Fruit fly (Drosophila melanogaster) whole organism, embryonic: ENCODE results near the gene Grik.

Experiments
- Abd-B ChIP-seq: fragments of 200-800 bp; sonication (Bioruptor generic); optimal IDR thresholded peaks from 2 replicates; lab custom pipeline; 2018; ENCODE audit warnings: missing biosample characterization, mild to moderate bottlenecking, missing genetic modification characterization, moderate library complexity
- Ada2b ChIP-seq: fragments of 200-800 bp; sonication (Bioruptor generic); IDR thresholded peaks from 2 replicates; pipeline ENCODE4 v1.3.6; 2022; ENCODE audit warnings: missing biosample characterization, missing genetic modification characterization
- BtbVII ChIP-seq: fragments of 200-800 bp; sonication (Bioruptor generic); optimal IDR thresholded peaks from 3 replicates; lab custom pipeline; 2017; ENCODE audit warnings: missing biosample characterization, mild to moderate bottlenecking, missing genetic modification characterization
- CG1024 ChIP-seq: fragments of 200-800 bp; sonication (Bioruptor generic); IDR thresholded peaks from 2 replicates; pipeline ENCODE4 v1.3.6; 2022; ENCODE audit warnings: missing biosample characterization, missing genetic modification characterization
- CG10959 ChIP-seq: fragments of 200-800 bp; sonication (Bioruptor generic); IDR thresholded peaks from 2 replicates; pipeline ENCODE4 v1.3.6; 2022; ENCODE audit warnings: missing biosample characterization, missing genetic modification characterization
- CG11456 ChIP-seq: fragments of 200-800 bp; sonication (Bioruptor generic); IDR thresholded peaks from 3 replicates; pipeline ENCODE4 v1.3.6; 2022; ENCODE audit warnings: missing biosample characterization, missing genetic modification characterization
- CG13424 ChIP-seq: fragments of 200-800 bp; sonication (Bioruptor generic); optimal IDR thresholded peaks from 2 replicates; lab custom pipeline; 2019; ENCODE audit warnings: missing biosample characterization, mild to moderate bottlenecking, missing genetic modification characterization, moderate library complexity
- CG13775 ChIP-seq: fragments of 200-800 bp; sonication (Bioruptor generic); optimal IDR thresholded peaks from 3 replicates; lab custom pipeline; 2017; ENCODE audit warnings: missing biosample characterization, mild to moderate bottlenecking, missing genetic modification characterization
- CG15073 ChIP-seq: fragments of 200-800 bp; sonication (Bioruptor generic); optimal IDR thresholded peaks from 2 replicates; lab custom pipeline; 2016; ENCODE audit warnings: missing biosample characterization, missing genetic modification characterization
- CG16779 ChIP-seq: fragments of 200-800 bp; sonication (Bioruptor generic); IDR thresholded peaks from 2 replicates; pipeline ENCODE4 v1.3.6; 2022; ENCODE audit warnings: missing biosample characterization, missing genetic modification characterization
- CG17359 ChIP-seq: fragments of 200-800 bp; sonication (Bioruptor generic); optimal IDR thresholded peaks from 3 replicates; lab custom pipeline; 2018; ENCODE audit warnings: missing biosample characterization, mild to moderate bottlenecking, missing genetic modification characterization, moderate library complexity
- CG17802 ChIP-seq: fragments of 200-800 bp; sonication (Bioruptor generic); optimal IDR thresholded peaks from 2 replicates; lab custom pipeline; 2018; ENCODE audit warnings: missing biosample characterization, mild to moderate bottlenecking, missing genetic modification characterization, moderate library complexity
- CG18764 ChIP-seq: fragments of 200-800 bp; sonication (Bioruptor generic); optimal IDR thresholded peaks from 3 replicates; lab custom pipeline; 2016; ENCODE audit warnings: missing biosample characterization, missing genetic modification characterization
- CG2199 ChIP-seq: fragments of 200-800 bp; sonication (Bioruptor generic); IDR thresholded peaks from 3 replicates; pipeline ENCODE4 v1.3.6; 2022; ENCODE audit warnings: missing biosample characterization, missing genetic modification characterization
- CG2712 ChIP-seq: fragments of 200-800 bp; optimal IDR thresholded peaks from 3 replicates; lab custom pipeline; 2019; ENCODE audit warnings: missing biosample characterization, mild to moderate bottlenecking, missing genetic modification characterization, moderate library complexity
- CG2875 ChIP-seq: fragments of 200-800 bp; sonication (Bioruptor generic); optimal IDR thresholded peaks from 2 replicates; lab custom pipeline; 2017; ENCODE audit warnings: missing biosample characterization, mild to moderate bottlenecking, missing genetic modification characterization, missing genetic modification reagents
- CG31441 ChIP-seq: fragments of 200-800 bp; sonication (Bioruptor generic); IDR thresholded peaks from 2 replicates; pipeline ENCODE4 v1.3.6; 2022; ENCODE audit warnings: missing biosample characterization, missing genetic modification characterization
- CG32532 ChIP-seq: fragments of 200-800 bp; sonication (Bioruptor generic); IDR thresholded peaks from 2 replicates; pipeline ENCODE4 v1.3.6; 2022; ENCODE audit warnings: missing biosample characterization, missing genetic modification characterization
- CG4282 ChIP-seq: fragments of 200-800 bp; sonication (Bioruptor generic); optimal IDR thresholded peaks from 2 replicates; lab custom pipeline; 2016; ENCODE audit warnings: missing biosample characterization, missing genetic modification characterization
- CG4424 ChIP-seq: fragments of 200-800 bp; sonication (Bioruptor generic); optimal IDR thresholded peaks from 3 replicates; lab custom pipeline; 2016; ENCODE audit warnings: missing biosample characterization, missing genetic modification characterization
- CG4730 ChIP-seq: fragments of 200-800 bp; sonication (Bioruptor generic); IDR thresholded peaks from 2 replicates; pipeline ENCODE4 v1.3.6; 2022; ENCODE audit warnings: missing biosample characterization, missing genetic modification characterization
- CG6272 ChIP-seq: fragments of 200-800 bp; sonication (Bioruptor generic); IDR thresholded peaks from 2 replicates; pipeline ENCODE4 v1.3.6; 2022; ENCODE audit warnings: missing biosample characterization, missing genetic modification characterization
- CG7271 ChIP-seq: fragments of 200-800 bp; sonication (Bioruptor generic); optimal IDR thresholded peaks from 2 replicates; lab custom pipeline; 2018; ENCODE audit warnings: missing biosample characterization, mild to moderate bottlenecking, missing genetic modification characterization, moderate library complexity
- CG8388 ChIP-seq: fragments of 200-800 bp; sonication (Bioruptor generic); optimal IDR thresholded peaks from 2 replicates; lab custom pipeline; 2019; ENCODE audit warnings: missing biosample characterization, mild to moderate bottlenecking, missing genetic modification characterization, moderate library complexity
- CG9932 ChIP-seq: fragments of 200-800 bp; sonication (Bioruptor generic); IDR thresholded peaks from 2 replicates; pipeline ENCODE4 v1.3.6; 2022; ENCODE audit warnings: missing biosample characterization, missing genetic modification characterization
- CHES-1-like ChIP-seq: fragments of 200-800 bp; sonication (Bioruptor generic); optimal IDR thresholded peaks from 2 replicates; lab custom pipeline; 2016; ENCODE audit warnings: missing biosample characterization, missing genetic modification characterization
- HLH54F ChIP-seq: fragments of 200-800 bp; sonication (Bioruptor generic); optimal IDR thresholded peaks from 3 replicates; lab custom pipeline; 2016; ENCODE audit warnings: missing biosample characterization, missing genetic modification characterization
- Kr ChIP-seq: fragments of 200-800 bp; sonication (Bioruptor generic); optimal IDR thresholded peaks from 2 replicates; lab custom pipeline; 2017; ENCODE audit warnings: missing biosample characterization, mild to moderate bottlenecking, missing genetic modification characterization
- Lhr ChIP-seq: fragments of 200-800 bp; sonication (Bioruptor generic); optimal IDR thresholded peaks from 3 replicates; lab custom pipeline; 2017; ENCODE audit warnings: mild to moderate bottlenecking, missing biosample characterization, missing genetic modification reagents, missing genetic modification characterization
- Med ChIP-seq: fragments of 200-800 bp; sonication (Bioruptor generic); peaks from one replicate; lab custom pipeline; 2016; ENCODE audit warnings: missing biosample characterization, missing genetic modification characterization, mild to moderate bottlenecking, inconsistent platforms, moderate library complexity
- Sox102F ChIP-seq: fragments of 200-800 bp; sonication (Bioruptor generic); optimal IDR thresholded peaks from 2 replicates; lab custom pipeline; 2018; ENCODE audit warnings: missing biosample characterization, mild to moderate bottlenecking, missing genetic modification characterization, moderate library complexity
- TFAM ChIP-seq: fragments of 200-800 bp; sonication (Bioruptor generic); optimal IDR thresholded peaks from 2 replicates; lab custom pipeline; 2017; ENCODE audit warnings: missing biosample characterization, missing genetic modification characterization, inconsistent platforms
- ab ChIP-seq: fragments of 200-800 bp; sonication (Bioruptor generic); optimal IDR thresholded peaks from 2 replicates; lab custom pipeline; 2016; ENCODE audit warnings: missing biosample characterization, missing genetic modification characterization
- abd-A ChIP-seq: fragments of 200-800 bp; sonication (Bioruptor generic); optimal IDR thresholded peaks from 3 replicates; lab custom pipeline; 2019; ENCODE audit warnings: missing biosample characterization, mild to moderate bottlenecking, missing genetic modification characterization, moderate library complexity
- al ChIP-seq: fragments of 200-800 bp; sonication (Bioruptor generic); IDR thresholded peaks from 2 replicates; pipeline ENCODE4 v1.3.6; 2022; ENCODE audit warnings: missing biosample characterization, missing genetic modification characterization
- amos ChIP-seq: fragments of 200-800 bp; sonication (Bioruptor generic); IDR thresholded peaks from 2 replicates; pipeline ENCODE4 v1.3.6; 2022; ENCODE audit warnings: missing biosample characterization, missing genetic modification characterization; ENCODE audit not compliant: partially characterized antibody
- bcd ChIP-seq: fragments of 200-800 bp; sonication (Bioruptor generic); optimal IDR thresholded peaks from 2 replicates; lab custom pipeline; 2017; ENCODE audit warnings: missing biosample characterization, mild to moderate bottlenecking, missing genetic modification characterization
- fru ChIP-seq: fragments of >200 bp; optimal IDR thresholded peaks from 2 replicates; lab custom pipeline; 2017
- grau ChIP-seq: fragments of 200-800 bp; optimal IDR thresholded peaks from 3 replicates; lab custom pipeline; 2019; ENCODE audit warnings: missing biosample characterization, mild to moderate bottlenecking, missing genetic modification characterization, moderate library complexity
- gsb ChIP-seq: fragments of 200-800 bp; sonication (Bioruptor generic); IDR thresholded peaks from 2 replicates; pipeline ENCODE4 v1.3.6; 2022; ENCODE audit warnings: missing biosample characterization, missing genetic modification characterization
- hth ChIP-seq: fragments of >200 bp; optimal IDR thresholded peaks from 2 replicates; lab custom pipeline; 2017; ENCODE audit warnings: inconsistent platforms
- jigr1 ChIP-seq: fragments of 200-800 bp; sonication (Bioruptor generic); IDR thresholded peaks from 3 replicates; pipeline ENCODE4 v1.3.6; 2022; ENCODE audit warnings: missing biosample characterization, missing genetic modification characterization
- jumu ChIP-seq: fragments of 200-800 bp; sonication (Bioruptor generic); optimal IDR thresholded peaks from 3 replicates; lab custom pipeline; 2016; ENCODE audit warnings: missing biosample characterization, missing genetic modification characterization
- lmd ChIP-seq: fragments of 200-800 bp; sonication (Bioruptor generic); IDR thresholded peaks from 2 replicates; pipeline ENCODE4 v1.3.6; 2022; ENCODE audit warnings: missing biosample characterization, missing genetic modification characterization
- nerfin-1 ChIP-seq: fragments of 200-800 bp; sonication (Bioruptor generic); optimal IDR thresholded peaks from 3 replicates; lab custom pipeline; 2019; ENCODE audit warnings: missing biosample characterization, mild to moderate bottlenecking, missing genetic modification characterization, moderate library complexity
- oc ChIP-seq: fragments of 200-800 bp; sonication (Bioruptor generic); optimal IDR thresholded peaks from 2 replicates; lab custom pipeline; 2018; ENCODE audit warnings: missing biosample characterization, mild to moderate bottlenecking, missing genetic modification characterization, moderate library complexity
- pb ChIP-seq: fragments of 200-800 bp; sonication (Bioruptor generic); optimal IDR thresholded peaks from 3 replicates; lab custom pipeline; 2016; ENCODE audit warnings: missing biosample characterization, missing genetic modification characterization
- psq ChIP-seq: fragments of 200-800 bp; sonication (Bioruptor generic); optimal IDR thresholded peaks from 2 replicates; lab custom pipeline; 2017; ENCODE audit warnings: missing biosample characterization, missing genetic modification characterization
- pum ChIP-seq: fragments of 200-800 bp; sonication (Bioruptor generic); optimal IDR thresholded peaks from 2 replicates; lab custom pipeline; 2016; ENCODE audit warnings: missing biosample characterization, missing genetic modification characterization
- rib ChIP-seq: fragments of 200-800 bp; sonication (Bioruptor generic); IDR thresholded peaks from 2 replicates; pipeline ENCODE4 v1.3.6; 2022; ENCODE audit warnings: missing biosample characterization, missing genetic modification characterization
- sisA ChIP-seq: fragments of 200-800 bp; sonication (Bioruptor generic); IDR thresholded peaks from 2 replicates; pipeline ENCODE4 v1.3.6; 2022; ENCODE audit warnings: missing biosample characterization, missing genetic modification characterization
- slbo ChIP-seq: fragments of 200-800 bp; sonication (Bioruptor generic); IDR thresholded peaks from 2 replicates; pipeline ENCODE4 v1.3.6; 2022; ENCODE audit warnings: missing biosample characterization, missing genetic modification characterization
- wor ChIP-seq: fragments of 200-800 bp; sonication (Bioruptor generic); IDR thresholded peaks from 2 replicates; pipeline ENCODE4 v1.3.6; 2022; ENCODE audit warnings: missing biosample characterization, missing genetic modification characterization

Gene Grik

DNA sequence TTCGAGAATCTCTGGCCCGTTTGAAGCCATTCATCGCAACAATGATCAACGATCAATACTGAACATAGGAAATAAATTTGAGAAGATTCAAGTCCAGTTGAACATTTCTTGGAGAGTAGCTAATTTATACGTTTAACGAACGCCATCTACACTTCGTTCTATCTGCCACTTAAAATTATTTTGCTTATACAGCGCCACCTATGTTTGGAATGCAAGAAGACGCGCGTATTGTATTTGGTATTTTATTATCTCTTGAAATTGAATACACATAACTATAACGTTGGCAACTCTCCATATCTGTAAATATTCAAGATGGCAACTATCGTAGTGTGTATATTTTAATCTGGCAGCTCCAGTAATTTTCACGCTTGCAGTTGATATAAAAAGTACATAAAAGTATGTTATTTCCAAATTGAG is 46.2 kb downstream of the Grik start (continued):
- TF ChIP-seq CG2875 (GFP tag; lab: Kevin White, UChicago) (peak; percentile 1), CG2199 (GFP tag; lab: Robert Waterston, UW) (peak; percentile 76), hth (lab: Kevin White, UChicago) (no peak), CG17802 (tag; lab: Kevin White, UChicago) (no peak), CG18764 (GFP tag; lab: Kevin White, UChicago) (peak; percentile 8), rib (GFP tag; lab: Robert Waterston, UW) (no peak), CG16779 (GFP tag; lab: Robert Waterston, UW) (no peak), Abd-B (peak; percentile 54), slbo (GFP tag; lab: Robert Waterston, UW) (peak; percentile 70), CG8388 (GFP tag; lab: Kevin White, UChicago) (no peak), CG1024 (GFP tag; lab: Robert Waterston, UW) (no peak), jigr1 (GFP tag; lab: Robert Waterston, UW) (no peak), CG4282 (no peak), psq (no peak), BtbVII (GFP tag; lab: Kevin White, UChicago) (no peak), gsb (GFP tag; lab: Robert Waterston, UW) (no peak), bcd (GFP tag; lab: Kevin White, UChicago) (peak; percentile 26), CG31441 (GFP tag; lab: Robert Waterston, UW) (no peak), oc (tag; lab: Kevin White, UChicago) (peak; percentile 52), sisA (GFP tag; lab: Robert Waterston, UW) (0 out of 2 replicates have a peak, but pooled peaks have one; percentile 31), grau (tag; lab: Kevin White, UChicago) (peak; percentile 40), TFAM (no peak), lmd (GFP tag; lab: Robert Waterston, UW) (peak; percentile 63), Sox102F (peak; percentile 30), CG4424 (peak; percentile 8), Ada2b (GFP tag; lab: Robert Waterston, UW) (no peak), pb (GFP tag; lab: Kevin White, UChicago) (no peak), fru (lab: Kevin White, UChicago) (no peak), HLH54F (GFP tag; lab: Kevin White, UChicago) (no peak), CG13424 (tag; lab: Kevin White, UChicago) (peak; percentile 15), amos (GFP tag; lab: Robert Waterston, UW) (peak; percentile 16; the same call in 1 of the 2 replicates), CHES-1-like (GFP tag; lab: Kevin White, UChicago) (peak; percentile 5), CG7271 (tag; lab: Kevin White, UChicago) (no peak), pum (GFP tag; lab: Kevin White, UChicago) (peak; percentile 26), CG2712 (peak; percentile 35), al (no peak), CG4730 (no peak), CG32532 (GFP tag; lab: Robert Waterston, UW) (peak; percentile 80), CG9932 (GFP tag; lab: Robert Waterston, UW) (peak; percentile 68), Med (peak; percentile 90), jumu (peak; percentile 10), Lhr (GFP tag; lab: Kevin White, UChicago) (peak; percentile 81), CG13775 (GFP tag; lab: Kevin White, UChicago) (no peak), CG11456 (GFP tag; lab: Robert Waterston, UW) (peak; percentile 84), CG15073 (no peak), CG10959 (GFP tag; lab: Robert Waterston, UW) (no peak), wor (no peak), abd-A (no peak), ab (GFP tag; lab: Kevin White, UChicago) (no peak), CG17359 (tag; lab: Kevin White, UChicago) (peak; percentile 3), nerfin-1 (tag; lab: Kevin White, UChicago) (no peak), CG6272 (GFP tag; lab: Robert Waterston, UW) (no peak), Kr (no peak)
